Worm (Caenorhabditis elegans): ENCODE measurements around the gene snpc-3.4.

Gene snpc-3.4

ce11 chrIII:3986368-3986767 is 33.5 kb upstream of the snpc-3.4 start, which contains the start of gene Y1A5A.1:
Gene Y1A5A.1, minus strand, starts transcription at chrIII:3986661.
- no peak for TF ChIP-seq lsy-12 (tag; optimal IDR thresholded peaks at IDR 0.05)
- TF ChIP-seq lin-39 (tag; optimal IDR thresholded peaks at IDR 0.05) = no peak
- TF ChIP-seq nhr-77 (tag; optimal IDR thresholded peaks at IDR 0.05) = no peak
- TF ChIP-seq fos-1 (tag; optimal IDR thresholded peaks at IDR 0.05) = no peak
- no peak for TF ChIP-seq elt-3 (tag; optimal IDR thresholded peaks at IDR 0.05)

DNA sequence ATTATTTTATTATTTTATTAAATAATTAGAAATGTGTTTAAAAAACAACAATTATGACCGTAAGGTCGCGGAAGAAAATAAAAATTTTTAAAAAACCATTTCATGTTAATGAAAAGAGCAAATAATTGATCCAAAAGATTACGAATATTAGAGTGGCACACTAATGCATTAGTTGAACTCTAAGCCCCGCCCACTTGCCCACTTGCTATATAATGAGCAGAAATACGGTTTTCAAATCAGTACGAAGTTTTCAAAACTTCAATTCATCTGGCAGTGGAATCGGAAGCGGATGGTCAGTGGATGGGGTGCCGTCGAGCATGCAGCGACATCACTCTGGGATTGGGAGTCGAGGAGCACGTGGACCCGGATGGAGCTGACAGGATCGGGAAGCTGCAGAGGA is 32.1 kb upstream of the snpc-3.4 start, which contains the start of gene C36E8.6:
TSS of gene C36E8.6 (plus strand) at position 301 of the 400 bp plus-strand sequence.
- TF ChIP-seq fos-1 (tag; optimal IDR thresholded peaks at IDR 0.05) (no peak), lin-15B (tag; optimal IDR thresholded peaks at IDR 0.05) (no peak), nhr-23 (tag; optimal IDR thresholded peaks at IDR 0.05) (no peak), nhr-12 (tag; optimal IDR thresholded peaks at IDR 0.05) (no peak), ZK546.5 (tag; optimal IDR thresholded peaks at IDR 0.05) (no peak), ceh-16 (tag; optimal IDR thresholded peaks at IDR 0.05) (no peak), unc-39 (tag; optimal IDR thresholded peaks at IDR 0.05) (no peak), zag-1 (tag; optimal IDR thresholded peaks at IDR 0.05) (no peak), nhr-77 (tag; optimal IDR thresholded peaks at IDR 0.05) (no peak), unc-62 (GFP tag; optimal IDR thresholded peaks at IDR 0.05) (no peak), elt-1 (tag; optimal IDR thresholded peaks at IDR 0.05) (no peak), mdl-1 (tag; optimal IDR thresholded peaks at IDR 0.05) (no peak), nfya-1 (tag; optimal IDR thresholded peaks at IDR 0.05; ENCODE audit: insufficient read depth) (no peak), fkh-10 (GFP tag; optimal IDR thresholded peaks at IDR 0.05) (no peak), nhr-67 (tag; optimal IDR thresholded peaks at IDR 0.05) (no peak), R02D3.7 (tag; optimal IDR thresholded peaks at IDR 0.05) (no peak), lsy-12 (tag; optimal IDR thresholded peaks at IDR 0.05) (no peak), sea-2 (GFP tag; optimal IDR thresholded peaks at IDR 0.05) (no peak)

DNA sequence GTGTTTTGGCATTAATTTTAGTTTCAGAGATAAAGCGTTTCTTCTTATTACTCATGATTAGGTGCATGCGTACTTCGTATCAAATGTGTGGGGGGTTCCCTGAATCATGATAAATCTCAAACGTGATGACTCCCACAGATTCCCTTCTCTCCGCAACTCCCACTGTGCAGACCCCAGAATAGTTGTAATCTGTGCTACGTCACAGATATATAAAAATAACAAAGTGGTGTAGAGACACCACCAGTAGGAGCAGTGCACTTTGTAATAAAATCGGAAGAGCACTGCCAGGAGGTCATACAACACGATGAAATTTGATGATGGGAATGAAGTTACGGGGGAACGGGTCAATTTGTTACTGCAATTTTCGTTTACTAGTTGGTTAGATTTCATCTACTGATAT is 28.5 kb upstream of the snpc-3.4 start:
- TF ChIP-seq sea-2 (GFP tag; optimal IDR thresholded peaks at IDR 0.05) (no peak), nfya-1 (tag; optimal IDR thresholded peaks at IDR 0.05; ENCODE audit: insufficient read depth) (peak; percentile 33), nhr-25 (tag; optimal IDR thresholded peaks at IDR 0.05) (no peak)

ce11 chrIII:3992089-3992488 is 27.7 kb upstream of the snpc-3.4 start, which contains the start of gene glb-11:
Gene glb-11, minus strand, starts transcription at chrIII:3992189.
- TF ChIP-seq elt-2 (tag; optimal IDR thresholded peaks at IDR 0.05) (no peak), nhr-76 (tag; optimal IDR thresholded peaks at IDR 0.05) (no peak), fkh-10 (GFP tag; optimal IDR thresholded peaks at IDR 0.05) (no peak), elt-3 (tag; optimal IDR thresholded peaks at IDR 0.05) (no peak), unc-62 (GFP tag; optimal IDR thresholded peaks at IDR 0.05) (no peak), nhr-11 (tag; optimal IDR thresholded peaks at IDR 0.05) (no peak)

- TF ChIP-seq unc-62 (GFP tag; optimal IDR thresholded peaks at IDR 0.05) = no peak
- TF ChIP-seq egl-5 (tag; optimal IDR thresholded peaks at IDR 0.05) = peak; percentile 29
- TF ChIP-seq lsy-12 (tag; optimal IDR thresholded peaks at IDR 0.05) = no peak
Measured at ce11 chrIII:3994457-3994856, 25.4 kb upstream of the snpc-3.4 start.

- TF ChIP-seq elt-1 (tag; optimal IDR thresholded peaks at IDR 0.05) = no peak
- TF ChIP-seq tbx-2 (tag; optimal IDR thresholded peaks at IDR 0.05) = peak; percentile 65
- TF ChIP-seq ztf-11 (tag; optimal IDR thresholded peaks at IDR 0.05) = no peak
- TF ChIP-seq nhr-77 (tag; optimal IDR thresholded peaks at IDR 0.05) = peak; percentile 52
- TF ChIP-seq lin-15B (tag; optimal IDR thresholded peaks at IDR 0.05) = peak; percentile 78
- TF ChIP-seq nhr-28 (tag; optimal IDR thresholded peaks at IDR 0.05) = no peak
- TF ChIP-seq jun-1 (tag; optimal IDR thresholded peaks at IDR 0.05) = peak; percentile 82
- TF ChIP-seq egl-27 (tag; optimal IDR thresholded peaks at IDR 0.05) = no peak
- TF ChIP-seq nhr-25 (tag; optimal IDR thresholded peaks at IDR 0.05) = peak; percentile 66
- TF ChIP-seq mdl-1 (tag; optimal IDR thresholded peaks at IDR 0.05) = no peak
- peak; percentile 96 for TF ChIP-seq pha-4 (tag; optimal IDR thresholded peaks at IDR 0.05)
- TF ChIP-seq lsy-12 (tag; optimal IDR thresholded peaks at IDR 0.05) = peak; percentile 83
- peak; percentile 19 for TF ChIP-seq egl-5 (tag; optimal IDR thresholded peaks at IDR 0.05)
- TF ChIP-seq skn-1 (tag; optimal IDR thresholded peaks at IDR 0.05) = peak; percentile 76
- TF ChIP-seq pqm-1 (tag; optimal IDR thresholded peaks at IDR 0.05) = peak; percentile 95
- no peak for TF ChIP-seq fos-1 (tag; optimal IDR thresholded peaks at IDR 0.05)
- TF ChIP-seq zag-1 (tag; optimal IDR thresholded peaks at IDR 0.05) = no peak
- TF ChIP-seq ceh-16 (tag; optimal IDR thresholded peaks at IDR 0.05) = no peak
- no peak for TF ChIP-seq aly-2 (tag; optimal IDR thresholded peaks at IDR 0.05)
- TF ChIP-seq fkh-2 (tag; optimal IDR thresholded peaks at IDR 0.05) = no peak
- no peak for TF ChIP-seq fkh-10 (GFP tag; optimal IDR thresholded peaks at IDR 0.05)
- TF ChIP-seq unc-39 (tag; optimal IDR thresholded peaks at IDR 0.05) = no peak
- TF ChIP-seq nhr-67 (tag; optimal IDR thresholded peaks at IDR 0.05) = no peak
- no peak for TF ChIP-seq ceh-82 (tag; optimal IDR thresholded peaks at IDR 0.05)
- no peak for TF ChIP-seq ZK546.5 (tag; optimal IDR thresholded peaks at IDR 0.05)
- no peak for TF ChIP-seq nhr-12 (tag; optimal IDR thresholded peaks at IDR 0.05)
- TF ChIP-seq nhr-43 (tag; optimal IDR thresholded peaks at IDR 0.05; ENCODE audit: poor library complexity, severe bottlenecking) = peak; percentile 54
- no peak for TF ChIP-seq eor-1 (tag; optimal IDR thresholded peaks at IDR 0.05)
- TF ChIP-seq sea-2 (GFP tag; optimal IDR thresholded peaks at IDR 0.05) = peak; percentile 21
- no peak for TF ChIP-seq nhr-237 (tag; optimal IDR thresholded peaks at IDR 0.05)
- no peak for TF ChIP-seq ztf-4 (tag; optimal IDR thresholded peaks at IDR 0.05)
Measured at ce11 chrIII:4004064-4004580, 15.7 kb upstream of the snpc-3.4 start, which contains the start of gene tif-1A. Gene tif-1A, minus strand, starts transcription at chrIII:4004114.
